Worm (Caenorhabditis elegans) whole organism, L1 larva: ENCODE measurements around the gene C16D9.1.

Experiments
- F16B12.6 ChIP-seq: fragments of 150-350 bp; optimal IDR thresholded peaks from 2 replicates; lab custom pipeline; 2014; ENCODE audit warnings: missing biosample characterization, missing genetic modification characterization
- Y116A8C.19 ChIP-seq: sonication (generic microtip); optimal IDR thresholded peaks from 2 replicates; lab custom pipeline; 2016; ENCODE audit warnings: missing compliant biosample characterization, missing genetic modification characterization, borderline replicate concordance
- aha-1 ChIP-seq: fragments of 150-350 bp; optimal IDR thresholded peaks from 2 replicates; lab custom pipeline; 2014; ENCODE audit warnings: missing biosample characterization, missing genetic modification characterization
- alr-1 ChIP-seq: fragments of 200-800 bp; sonication (Bioruptor generic); optimal IDR thresholded peaks from 2 replicates; lab custom pipeline; 2018; ENCODE audit warnings: borderline replicate concordance, mild to moderate bottlenecking, missing genetic modification characterization, missing compliant biosample characterization
- ama-1 ChIP-seq: fragments of 150-350 bp; optimal IDR thresholded peaks from 2 replicates; lab custom pipeline; 2014
- blmp-1 ChIP-seq: fragments of 150-350 bp; optimal IDR thresholded peaks from 2 replicates; lab custom pipeline; 2014; ENCODE audit warnings: missing biosample characterization, missing genetic modification characterization
- ceh-90 ChIP-seq: sonication (generic microtip); optimal IDR thresholded peaks from 2 replicates; lab custom pipeline; 2016; ENCODE audit warnings: missing genetic modification characterization, missing compliant biosample characterization
- ces-1 ChIP-seq: fragments of 150-350 bp; optimal IDR thresholded peaks from 2 replicates; lab custom pipeline; 2014; ENCODE audit warnings: missing biosample characterization, missing genetic modification reagents, missing genetic modification characterization
- dpl-1 ChIP-seq, 3 experiments: fragments of 150-350 bp in 2 of 3; sonication (generic microtip) in 1 of 3; optimal IDR thresholded peaks; 2 replicates each; lab custom pipeline; 2014 to 2017; ENCODE audit warnings: missing biosample characterization in 3 of 3, missing genetic modification characterization in 3 of 3, missing genetic modification reagents in 3 of 3
- efl-1 ChIP-seq, 4 experiments: fragments of 150-350 bp; optimal IDR thresholded peaks in 3 of 4; peaks in 1 of 4; 1 replicate in 1 of 4; 2 replicates in 3 of 4; lab custom pipeline; 2014; ENCODE audit warnings: missing biosample characterization in 2 of 4, missing genetic modification characterization in 2 of 4, missing genetic modification reagents in 2 of 4
- efl-3 ChIP-seq: fragments of 200-800 bp; sonication (Bioruptor generic); optimal IDR thresholded peaks from 2 replicates; lab custom pipeline; 2018; ENCODE audit warnings: mild to moderate bottlenecking, missing genetic modification characterization, missing compliant biosample characterization
- elt-2 ChIP-seq: sonication (generic microtip); optimal IDR thresholded peaks from 2 replicates; lab custom pipeline; 2016; ENCODE audit warnings: missing genetic modification characterization, mild to moderate bottlenecking, inconsistent platforms, missing compliant biosample characterization, missing genetic modification reagents
- ets-5 ChIP-seq: fragments of 200-800 bp; sonication (Bioruptor generic); IDR thresholded peaks from 2 replicates; pipeline ENCODE4 v1.3.6; 2022; ENCODE audit warnings: missing genetic modification characterization, missing compliant biosample characterization
- fkh-8 ChIP-seq: sonication (generic microtip); optimal IDR thresholded peaks from 2 replicates; lab custom pipeline; 2016; ENCODE audit warnings: mild to moderate bottlenecking, missing genetic modification characterization, missing compliant biosample characterization
- hlh-4 ChIP-seq: sonication (generic microtip); optimal IDR thresholded peaks from 2 replicates; lab custom pipeline; 2016; ENCODE audit warnings: mild to moderate bottlenecking, missing genetic modification characterization, missing compliant biosample characterization
- isw-1 ChIP-seq: fragments of 200-800 bp; sonication (Bioruptor generic); IDR thresholded peaks from 2 replicates; pipeline ENCODE4 v1.3.6; 2022; ENCODE audit warnings: missing genetic modification characterization, missing compliant biosample characterization
- jun-1 ChIP-seq: fragments of 150-350 bp; optimal IDR thresholded peaks from 2 replicates; lab custom pipeline; 2014; ENCODE audit warnings: missing biosample characterization, missing genetic modification reagents, missing genetic modification characterization
- lin-13 ChIP-seq: fragments of 150-350 bp; optimal IDR thresholded peaks from 2 replicates; lab custom pipeline; 2014; ENCODE audit warnings: missing biosample characterization, missing genetic modification reagents, missing genetic modification characterization
- lin-14 ChIP-seq: fragments of 200-800 bp; sonication (Bioruptor generic); optimal IDR thresholded peaks from 2 replicates; lab custom pipeline; 2018; ENCODE audit warnings: mild to moderate bottlenecking, missing genetic modification characterization, moderate library complexity, missing compliant biosample characterization
- lin-15B ChIP-seq: fragments of 150-350 bp; sonication (generic microtip); optimal IDR thresholded peaks from 3 replicates; lab custom pipeline; 2014; ENCODE audit warnings: missing biosample characterization, missing genetic modification characterization
- lin-35 ChIP-seq, 2 experiments: fragments of 150-350 bp; optimal IDR thresholded peaks; 2 replicates each; lab custom pipeline; 2014; ENCODE audit warnings: missing biosample characterization in 2 of 2, missing genetic modification characterization in 2 of 2, missing genetic modification reagents in 2 of 2
- lir-3 ChIP-seq: sonication (generic microtip); optimal IDR thresholded peaks from 2 replicates; lab custom pipeline; 2016; ENCODE audit warnings: mild to moderate bottlenecking, missing genetic modification characterization, moderate library complexity, missing compliant biosample characterization; ENCODE audit not compliant: poor library complexity
- mab-9 ChIP-seq: fragments of 200-800 bp; sonication (Bioruptor generic); IDR thresholded peaks from 2 replicates; pipeline ENCODE4 v1.3.6; 2022; ENCODE audit warnings: missing genetic modification reagents, missing genetic modification characterization, missing compliant biosample characterization
- mef-2 ChIP-seq: fragments of 150-350 bp; optimal IDR thresholded peaks from 2 replicates; lab custom pipeline; 2014; ENCODE audit warnings: missing biosample characterization, missing genetic modification characterization
- mep-1 ChIP-seq: fragments of 150-350 bp; optimal IDR thresholded peaks from 2 replicates; lab custom pipeline; 2014; ENCODE audit warnings: missing biosample characterization, missing genetic modification characterization
- nhr-19 ChIP-seq: fragments of 200-800 bp; sonication (Bioruptor generic); conservative IDR thresholded peaks from 2 replicates; pipeline ENCODE4 v1.3.6; 2022; ENCODE audit warnings: missing genetic modification characterization, missing compliant biosample characterization
- nhr-20 ChIP-seq: sonication (generic microtip); optimal IDR thresholded peaks from 2 replicates; lab custom pipeline; 2016; ENCODE audit warnings: mild to moderate bottlenecking, missing genetic modification characterization, missing compliant biosample characterization
- nhr-47 ChIP-seq: sonication (generic microtip); optimal IDR thresholded peaks from 2 replicates; lab custom pipeline; 2016; ENCODE audit warnings: mild to moderate bottlenecking, missing genetic modification characterization, moderate library complexity, missing compliant biosample characterization
- nhr-71 ChIP-seq: sonication (generic microtip); optimal IDR thresholded peaks from 2 replicates; lab custom pipeline; 2016; ENCODE audit warnings: mild to moderate bottlenecking, missing genetic modification characterization, moderate library complexity, missing compliant biosample characterization
- nhr-77 ChIP-seq: fragments of 150-350 bp; optimal IDR thresholded peaks from 2 replicates; lab custom pipeline; 2014; ENCODE audit warnings: missing biosample characterization, missing genetic modification characterization
- nhr-84 ChIP-seq: sonication (generic microtip); optimal IDR thresholded peaks from 2 replicates; lab custom pipeline; 2017; ENCODE audit warnings: missing biosample characterization, missing genetic modification characterization
- pag-3 ChIP-seq: sonication (generic microtip); optimal IDR thresholded peaks from 2 replicates; lab custom pipeline; 2017; ENCODE audit warnings: missing genetic modification characterization, mild to moderate bottlenecking, missing compliant biosample characterization, antibody characterized with exemption, borderline replicate concordance; ENCODE audit not compliant: insufficient read depth
- pax-3 ChIP-seq: fragments of 200-800 bp; sonication (Bioruptor generic); optimal IDR thresholded peaks from 2 replicates; lab custom pipeline; 2018; ENCODE audit warnings: mild to moderate bottlenecking, missing genetic modification characterization, moderate library complexity, missing compliant biosample characterization
- rnt-1 ChIP-seq: sonication (generic microtip); optimal IDR thresholded peaks from 2 replicates; lab custom pipeline; 2016; ENCODE audit warnings: mild to moderate bottlenecking, missing genetic modification characterization, moderate library complexity, missing compliant biosample characterization
- skn-1 ChIP-seq: fragments of 150-350 bp; optimal IDR thresholded peaks from 2 replicates; lab custom pipeline; 2014; ENCODE audit warnings: missing biosample characterization, missing genetic modification characterization
- snpc-4 ChIP-seq: fragments of 150-350 bp; optimal IDR thresholded peaks from 2 replicates; lab custom pipeline; 2014; ENCODE audit warnings: missing biosample characterization, missing genetic modification characterization
- snu-23 ChIP-seq: sonication (generic microtip); optimal IDR thresholded peaks from 2 replicates; lab custom pipeline; 2016; ENCODE audit warnings: missing genetic modification characterization, missing compliant biosample characterization
- sptf-1 ChIP-seq: fragments of 150-350 bp; optimal IDR thresholded peaks from 2 replicates; lab custom pipeline; 2014; ENCODE audit warnings: missing biosample characterization, missing genetic modification characterization
- sup-37 ChIP-seq: fragments of 200-800 bp; sonication (Bioruptor generic); optimal IDR thresholded peaks from 2 replicates; lab custom pipeline; 2018; ENCODE audit warnings: mild to moderate bottlenecking, missing genetic modification characterization, missing compliant biosample characterization
- unc-30 ChIP-seq: sonication (generic microtip); optimal IDR thresholded peaks from 2 replicates; lab custom pipeline; 2017; ENCODE audit warnings: missing biosample characterization, missing genetic modification characterization
- unc-98 ChIP-seq: fragments of 200-800 bp; sonication (Bioruptor generic); IDR thresholded peaks from 2 replicates; pipeline ENCODE4 v1.3.6; 2022; ENCODE audit warnings: missing genetic modification characterization, missing compliant biosample characterization
- zip-4 ChIP-seq: fragments of 200-800 bp; sonication (Bioruptor generic); optimal IDR thresholded peaks from 2 replicates; lab custom pipeline; 2018; ENCODE audit warnings: mild to moderate bottlenecking, missing genetic modification characterization, moderate library complexity, missing compliant biosample characterization
- ztf-11 ChIP-seq, 2 experiments: sonication (generic microtip); optimal IDR thresholded peaks; 2 replicates each; lab custom pipeline; 2016 to 2017; ENCODE audit warnings: missing genetic modification characterization in 2 of 2, missing biosample characterization in 1 of 2, missing compliant biosample characterization in 1 of 2

C16D9.1 gene

DNA sequence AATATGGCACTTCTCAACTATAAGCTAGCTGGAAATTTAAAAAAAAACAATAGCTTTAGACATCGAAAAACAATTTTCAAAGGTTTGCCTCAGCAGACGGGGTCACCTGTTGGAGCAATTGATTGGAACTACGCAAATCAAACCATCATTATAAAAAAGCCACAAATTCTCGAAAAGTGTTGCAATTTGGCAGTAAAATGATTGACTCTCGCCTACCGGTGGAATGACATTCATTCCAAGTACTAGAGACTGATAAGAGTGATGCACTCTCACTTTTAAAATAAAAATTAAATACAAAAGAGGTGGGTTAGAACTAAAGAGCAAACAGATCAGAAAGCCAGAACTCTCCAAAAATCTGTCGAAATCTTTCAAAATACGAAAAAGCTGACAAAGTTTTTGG lies 26.3 kb downstream of the C16D9.1 start:
- TF ChIP-seq mab-9 (GFP tag; lab: Robert Waterston, UW) (no peak), lin-35 (GFP tag; optimal IDR thresholded peaks at IDR 0.05; lab: Kevin White, UChicago) (no peak), hlh-4 (no peak), ets-5 (GFP tag; lab: Robert Waterston, UW) (no peak), dpl-1 (GFP tag; optimal IDR thresholded peaks at IDR 0.05; lab: Kevin White, UChicago) (no peak), rnt-1 (no peak), ceh-90 (tag; lab: Kevin White, UChicago) (no peak), nhr-19 (GFP tag; lab: Robert Waterston, UW) (no peak), nhr-84 (no peak), isw-1 (GFP tag; lab: Robert Waterston, UW) (no peak), lir-3 (tag; lab: Kevin White, UChicago) (no peak), mef-2 (no peak), sptf-1 (tag; lab: Kevin White, UChicago) (no peak), fkh-8 (no peak), lin-14 (GFP tag; lab: Kevin White, UChicago) (no peak), aha-1 (no peak), efl-1 (optimal IDR thresholded peaks at IDR 0.05; lab: Kevin White, UChicago) (no peak), efl-1 (GFP tag; optimal IDR thresholded peaks at IDR 0.05 in 1 of 2; lab: Kevin White, UChicago) (no peak)

ce11 chrV:8288125-8288806 lies 29.1 kb downstream of the C16D9.1 start:
- TF ChIP-seq sup-37 (GFP tag; lab: Kevin White, UChicago) (no peak), fkh-8 (peak; percentile 5), elt-2 (tag; lab: Kevin White, UChicago) (peak; percentile 81), snpc-4 (no peak), efl-3 (GFP tag; lab: Kevin White, UChicago) (no peak), nhr-19 (GFP tag; lab: Robert Waterston, UW) (0 out of 2 replicates have a peak, but pooled peaks have one; percentile 21), skn-1 (tag; lab: Kevin White, UChicago) (peak; percentile 44), zip-4 (GFP tag; lab: Kevin White, UChicago) (peak; percentile 35), dpl-1 (GFP tag; optimal IDR thresholded peaks at IDR 0.05; lab: Kevin White, UChicago) (no peak), nhr-71 (tag; lab: Kevin White, UChicago) (peak; percentile 17)
- TF ChIP-seq, all 84 proteins: peak for 6

DNA sequence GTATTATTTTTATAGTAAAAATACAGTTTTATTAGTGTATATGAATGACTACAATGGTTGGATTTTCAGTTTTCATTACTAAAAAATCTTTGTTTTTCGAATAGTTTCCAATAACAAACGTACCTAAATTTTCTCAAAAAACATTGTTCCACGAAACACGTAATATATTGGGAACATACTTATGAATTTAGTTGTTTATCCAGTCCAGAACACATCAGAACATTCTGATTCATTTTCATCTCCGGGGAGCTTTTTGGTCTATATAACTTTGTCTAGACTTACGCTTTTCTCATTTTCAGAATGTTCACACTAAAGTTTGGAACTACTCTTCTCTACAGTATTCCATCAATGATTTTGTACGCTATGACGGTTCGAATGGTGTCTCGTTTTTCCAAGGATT lies 32.6 kb downstream of the C16D9.1 start, which contains the start of gene srg-33:
Gene srg-33 (plus strand): TSS at position 301 of the 400 bp plus-strand sequence.
- no peak for TF ChIP-seq ceh-90 (tag; lab: Kevin White, UChicago)
- TF ChIP-seq nhr-20, result no peak
- TF ChIP-seq pag-3 (tag; lab: Kevin White, UChicago), result no peak
- no peak for TF ChIP-seq mef-2
- TF ChIP-seq Y116A8C.19, result no peak
- TF ChIP-seq blmp-1, result no peak
- no peak for TF ChIP-seq F16B12.6 (tag; lab: Kevin White, UChicago)
- TF ChIP-seq hlh-4, result no peak
- TF ChIP-seq ama-1, result no peak
- TF ChIP-seq fkh-8, result no peak

- TF ChIP-seq nhr-71 (tag; lab: Kevin White, UChicago) (no peak), ces-1 (no peak), ets-5 (GFP tag; lab: Robert Waterston, UW) (no peak), lin-13 (GFP tag; lab: Kevin White, UChicago) (no peak), snu-23 (GFP tag; lab: Kevin White, UChicago) (no peak), mep-1 (no peak), jun-1 (tag; lab: Kevin White, UChicago) (no peak), rnt-1 (no peak), lin-35 (GFP tag; optimal IDR thresholded peaks at IDR 0.05; lab: Kevin White, UChicago) (no peak), unc-30 (no peak), unc-98 (GFP tag; lab: Robert Waterston, UW) (no peak), lin-15B (no peak), ztf-11 (tag; optimal IDR thresholded peaks at IDR 0.05; lab: Kevin White, UChicago) (no peak), dpl-1 (GFP tag; optimal IDR thresholded peaks at IDR 0.05; lab: Kevin White, UChicago) (no peak), nhr-77 (tag; lab: Kevin White, UChicago) (no peak), pax-3 (tag; lab: Kevin White, UChicago) (no peak), alr-1 (tag; lab: Kevin White, UChicago) (no peak), nhr-47 (tag; lab: Kevin White, UChicago) (no peak)
Observed at ce11 chrV:8295866-8296265, 36.8 kb downstream of the C16D9.1 start, which contains the start of gene smex-1. smex-1 (minus strand) TSS chrV:8295966.
